Worm (Caenorhabditis elegans) whole organism, mixed stage, embryonic: ENCODE data around the gene clc-17.

Source experiments
- cnd-1 ChIP-seq: fragments of 200-800 bp; sonication (Bioruptor generic); optimal IDR thresholded peaks from 2 replicates; lab custom pipeline; 2018; ENCODE audit warnings: mild to moderate bottlenecking, missing genetic modification characterization, missing compliant biosample characterization
- elt-3 ChIP-seq: fragments of 150-350 bp; optimal IDR thresholded peaks from 2 replicates; lab custom pipeline; 2014; ENCODE audit warnings: missing biosample characterization, missing genetic modification characterization
- flh-1 ChIP-seq: fragments of 200-800 bp; sonication (Bioruptor generic); optimal IDR thresholded peaks from 2 replicates; lab custom pipeline; 2018; ENCODE audit warnings: mild to moderate bottlenecking, missing genetic modification characterization, moderate library complexity, missing compliant biosample characterization
- mab-5 ChIP-seq: fragments of 150-350 bp; optimal IDR thresholded peaks from 2 replicates; lab custom pipeline; 2014; ENCODE audit warnings: missing biosample characterization, missing genetic modification characterization
- mep-1 ChIP-seq: fragments of 150-350 bp; optimal IDR thresholded peaks from 2 replicates; lab custom pipeline; 2017; ENCODE audit warnings: missing biosample characterization, missing genetic modification reagents, missing genetic modification characterization, inconsistent platforms
- nhr-12 ChIP-seq: fragments of 150-350 bp; optimal IDR thresholded peaks from 2 replicates; lab custom pipeline; 2014; ENCODE audit warnings: missing biosample characterization, missing genetic modification characterization
- nhr-28 ChIP-seq: fragments of 150-350 bp; optimal IDR thresholded peaks from 2 replicates; lab custom pipeline; 2014; ENCODE audit warnings: missing biosample characterization, missing genetic modification characterization
- pha-4 ChIP-seq: fragments of 150-350 bp; optimal IDR thresholded peaks from 2 replicates; lab custom pipeline; 2018; ENCODE audit warnings: missing biosample characterization, missing genetic modification reagents, missing genetic modification characterization
- sem-2 ChIP-seq: fragments of 200-800 bp; sonication (Bioruptor generic); optimal IDR thresholded peaks from 2 replicates; lab custom pipeline; 2018; ENCODE audit warnings: mild to moderate bottlenecking, missing genetic modification characterization, missing compliant biosample characterization
- snpc-4 ChIP-seq: fragments of 150-350 bp; optimal IDR thresholded peaks from 2 replicates; lab custom pipeline; 2014; ENCODE audit warnings: missing biosample characterization, missing genetic modification characterization
- sptf-1 ChIP-seq: sonication (generic microtip); optimal IDR thresholded peaks from 2 replicates; lab custom pipeline; 2017; ENCODE audit warnings: mild to moderate bottlenecking, missing genetic modification characterization, moderate library complexity, missing compliant biosample characterization
- unc-39 ChIP-seq: fragments of 150-350 bp; optimal IDR thresholded peaks from 2 replicates; lab custom pipeline; 2014; ENCODE audit warnings: missing biosample characterization, missing genetic modification characterization
- unc-62 ChIP-seq: fragments of 150-350 bp; optimal IDR thresholded peaks from 2 replicates; lab custom pipeline; 2014; ENCODE audit warnings: missing biosample characterization, missing genetic modification reagents, missing genetic modification characterization

ce11 chrX:11109200-11109599 lies 2.0 kb downstream of the clc-17 start, which contains the start of gene grd-1:
- TF ChIP-seq unc-39 (no peak), nhr-12 (no peak), unc-62 (GFP tag; lab: Kevin White, UChicago) (no peak), sem-2 (GFP tag; lab: Kevin White, UChicago) (no peak), elt-3 (tag; lab: Kevin White, UChicago) (no peak), snpc-4 (tag; lab: Kevin White, UChicago) (no peak), nhr-28 (tag; lab: Kevin White, UChicago) (no peak), cnd-1 (tag; lab: Kevin White, UChicago) (no peak), pha-4 (no peak), sptf-1 (no peak), mab-5 (tag; lab: Kevin White, UChicago) (no peak), flh-1 (GFP tag; lab: Kevin White, UChicago) (no peak), mep-1 (tag; lab: Kevin White, UChicago) (no peak)
